Worm (Caenorhabditis elegans) whole organism, young adult: Measurements from ENCODE around the gene Y17D7C.2.

Experiments used
- athp-1 ChIP-seq: sonication (generic microtip); optimal IDR thresholded peaks from 2 replicates; lab custom pipeline; 2017; ENCODE audit warnings: mild to moderate bottlenecking, missing genetic modification characterization, missing compliant biosample characterization
- hmg-1.2 ChIP-seq: fragments of 200-800 bp; sonication (Bioruptor generic); IDR thresholded peaks from 2 replicates; pipeline ENCODE4 v1.3.6; 2022; ENCODE audit warnings: missing genetic modification reagents, missing genetic modification characterization, missing compliant biosample characterization
- nhr-90 ChIP-seq: sonication (generic microtip); optimal IDR thresholded peaks from 2 replicates; lab custom pipeline; 2016; ENCODE audit warnings: missing genotype, mild to moderate bottlenecking, missing genetic modification characterization, missing compliant biosample characterization
- ztf-18 ChIP-seq: sonication (generic microtip); optimal IDR thresholded peaks from 2 replicates; lab custom pipeline; 2016; ENCODE audit warnings: missing genotype, mild to moderate bottlenecking, missing genetic modification characterization, missing compliant biosample characterization

ce11 chrV:18761078-18761477 lies 41.3 kb upstream of the Y17D7C.2 start, which contains the start of gene F11D11.4:
- TF ChIP-seq nhr-90 (tag; lab: Kevin White, UChicago) (no peak), hmg-1.2 (no peak), athp-1 (tag; lab: Kevin White, UChicago) (no peak), ztf-18 (tag; lab: Kevin White, UChicago) (no peak)
